Worm (Caenorhabditis elegans): Measurements from ENCODE around the gene ttr-8.

The ttr-8 gene

DNA sequence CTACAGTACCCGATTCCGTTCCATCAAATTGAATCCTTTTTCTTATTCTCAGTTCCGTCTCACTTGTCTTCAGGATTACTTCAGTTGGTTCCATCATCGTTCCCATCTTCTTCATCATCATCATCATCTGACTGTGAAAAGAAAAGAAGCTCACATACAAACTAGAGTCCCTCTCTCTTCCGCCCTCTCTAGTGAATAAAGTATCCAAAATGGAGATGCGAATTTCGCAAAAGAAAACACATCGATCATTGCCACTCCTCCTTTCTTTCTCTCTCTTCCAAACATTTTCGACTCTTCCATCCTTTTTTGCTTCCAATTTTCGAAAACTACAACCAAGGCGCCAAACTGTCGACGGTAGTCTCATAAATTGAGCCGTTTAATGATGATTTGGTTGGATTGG lies 12.3 kb downstream of the ttr-8 start:
- TF ChIP-seq hmbx-1 (tag; optimal IDR thresholded peaks at IDR 0.05) = no peak
- no peak for TF ChIP-seq B0310.2 (tag; optimal IDR thresholded peaks at IDR 0.05)
- TF ChIP-seq aly-1 (tag; optimal IDR thresholded peaks at IDR 0.05) = no peak
- TF ChIP-seq ceh-36 (tag; optimal IDR thresholded peaks at IDR 0.05) = no peak
- no peak for TF ChIP-seq ceh-13 (GFP tag; optimal IDR thresholded peaks at IDR 0.05)
- no peak for TF ChIP-seq ama-1 (optimal IDR thresholded peaks at IDR 0.05)
- TF ChIP-seq flt-1 (GFP tag; IDR thresholded peaks at IDR 0.05) = no peak
- TF ChIP-seq hmg-4 (GFP tag; optimal IDR thresholded peaks at IDR 0.05) = no peak
- no peak for TF ChIP-seq ets-7 (tag; optimal IDR thresholded peaks at IDR 0.05)
- no peak for TF ChIP-seq hnd-1 (tag; optimal IDR thresholded peaks at IDR 0.05)
- no peak for TF ChIP-seq scrt-1 (GFP tag; IDR thresholded peaks at IDR 0.05)
- TF ChIP-seq pes-1 (GFP tag; IDR thresholded peaks at IDR 0.05) = no peak
- TF ChIP-seq tbx-37 (GFP tag; conservative IDR thresholded peaks at IDR 0.05) = no peak
- no peak for TF ChIP-seq sea-1 (GFP tag; conservative IDR thresholded peaks at IDR 0.05)
- TF ChIP-seq tbx-11 (GFP tag; IDR thresholded peaks at IDR 0.05) = no peak
- TF ChIP-seq F13C5.2 (tag; optimal IDR thresholded peaks at IDR 0.05) = no peak
- no peak for TF ChIP-seq tra-4 (tag; optimal IDR thresholded peaks at IDR 0.05)

DNA sequence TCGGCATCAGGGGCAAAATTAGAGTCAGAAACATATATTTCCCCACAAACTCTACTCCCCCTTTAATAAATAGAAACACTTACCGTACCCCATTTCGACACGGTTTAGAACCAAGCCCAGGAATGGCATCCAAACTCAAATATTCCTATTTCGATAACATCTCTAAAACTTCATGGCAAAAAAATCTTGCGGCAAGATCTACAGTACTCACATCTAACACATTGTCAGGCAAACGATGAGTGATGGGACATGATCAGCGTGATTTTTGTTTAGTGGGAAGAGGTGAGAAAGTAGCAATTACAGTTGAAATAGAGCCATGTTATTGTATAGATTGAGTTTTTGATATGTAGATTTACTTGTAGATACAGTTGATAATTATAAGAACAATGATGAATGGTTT lies 14.2 kb downstream of the ttr-8 start:
- TF ChIP-seq tra-4 (tag; optimal IDR thresholded peaks at IDR 0.05) (no peak), hmbx-1 (tag; optimal IDR thresholded peaks at IDR 0.05) (no peak), ceh-13 (GFP tag; optimal IDR thresholded peaks at IDR 0.05) (peak; percentile 13), ceh-36 (tag; optimal IDR thresholded peaks at IDR 0.05) (no peak)

DNA sequence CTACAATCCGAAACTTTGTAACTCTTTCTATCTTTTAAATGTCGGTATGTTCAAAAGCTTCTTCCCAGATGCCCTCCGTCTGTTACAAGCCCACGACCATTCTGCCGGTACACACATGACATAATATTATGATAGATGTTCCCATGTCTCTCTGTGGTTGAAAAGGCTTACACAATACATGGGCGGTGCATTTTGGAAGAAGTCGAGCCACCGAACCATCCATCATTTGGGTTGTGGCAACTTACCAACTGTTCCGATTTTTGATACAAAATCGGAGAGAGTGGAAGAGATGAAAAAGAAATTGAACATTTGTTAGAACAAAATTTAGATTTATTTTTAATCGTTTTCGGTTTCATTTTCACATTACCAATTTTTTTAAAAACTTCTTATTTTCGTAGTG lies 16.2 kb downstream of the ttr-8 start:
- TF ChIP-seq tbx-37 (GFP tag; conservative IDR thresholded peaks at IDR 0.05) (no peak), hmg-4 (GFP tag; optimal IDR thresholded peaks at IDR 0.05) (no peak), B0310.2 (tag; optimal IDR thresholded peaks at IDR 0.05) (no peak), ama-1 (optimal IDR thresholded peaks at IDR 0.05) (no peak), flt-1 (GFP tag; IDR thresholded peaks at IDR 0.05) (no peak), tra-4 (tag; optimal IDR thresholded peaks at IDR 0.05) (no peak), F13C5.2 (tag; optimal IDR thresholded peaks at IDR 0.05) (no peak), ets-7 (tag; optimal IDR thresholded peaks at IDR 0.05) (no peak), aly-1 (tag; optimal IDR thresholded peaks at IDR 0.05) (no peak), ceh-36 (tag; optimal IDR thresholded peaks at IDR 0.05) (no peak), hnd-1 (tag; optimal IDR thresholded peaks at IDR 0.05) (no peak), tbx-11 (GFP tag; IDR thresholded peaks at IDR 0.05) (no peak), scrt-1 (GFP tag; IDR thresholded peaks at IDR 0.05) (no peak), hmbx-1 (tag; optimal IDR thresholded peaks at IDR 0.05) (no peak)

DNA sequence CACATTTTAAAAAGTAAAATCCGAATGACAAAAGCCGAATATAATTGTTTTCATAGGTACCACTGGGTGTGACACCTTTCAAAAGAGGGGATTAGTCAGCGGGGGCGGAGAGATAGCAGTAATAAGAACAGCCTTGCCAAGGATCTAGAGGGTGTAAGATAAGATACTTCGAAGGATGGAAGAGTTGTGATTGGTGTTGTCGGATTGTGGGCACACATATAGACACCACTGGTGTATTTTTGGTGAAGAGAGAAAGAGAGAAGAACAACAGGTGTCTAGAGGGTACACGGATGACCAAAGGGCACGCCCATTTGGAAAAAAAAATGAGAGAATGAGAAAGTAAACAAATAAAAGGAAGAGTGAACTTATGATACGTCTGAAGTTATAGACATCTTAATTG lies 20.0 kb downstream of the ttr-8 start:
- TF ChIP-seq ceh-36 (tag; optimal IDR thresholded peaks at IDR 0.05) (peak; percentile 53), B0310.2 (tag; optimal IDR thresholded peaks at IDR 0.05) (no peak)

DNA sequence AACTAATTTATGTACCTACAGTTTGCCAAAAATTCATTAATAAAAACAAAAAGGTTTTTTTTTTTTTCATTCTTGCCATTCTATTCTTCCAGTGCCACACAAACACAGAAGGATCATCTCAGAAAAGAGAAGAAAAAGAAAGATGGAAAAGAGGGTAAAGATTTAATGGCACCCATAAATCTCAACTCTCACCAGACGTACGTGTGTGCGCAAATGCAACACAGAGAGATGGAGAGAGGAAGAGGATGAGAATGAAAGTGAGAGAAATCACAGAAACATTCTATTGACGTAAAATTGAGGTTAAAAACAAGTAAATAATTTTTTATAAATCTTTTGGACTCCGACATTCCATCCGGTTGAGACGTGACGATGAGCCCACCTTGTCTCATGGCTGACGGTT lies 20.9 kb downstream of the ttr-8 start:
- TF ChIP-seq B0310.2 (tag; optimal IDR thresholded peaks at IDR 0.05) (no peak), ceh-36 (tag; optimal IDR thresholded peaks at IDR 0.05) (no peak), tbx-11 (GFP tag; IDR thresholded peaks at IDR 0.05) (no peak), hmg-4 (GFP tag; optimal IDR thresholded peaks at IDR 0.05) (no peak), F13C5.2 (tag; optimal IDR thresholded peaks at IDR 0.05) (no peak), aly-1 (tag; optimal IDR thresholded peaks at IDR 0.05) (no peak), hmbx-1 (tag; optimal IDR thresholded peaks at IDR 0.05) (no peak), tra-4 (tag; optimal IDR thresholded peaks at IDR 0.05) (no peak), ets-7 (tag; optimal IDR thresholded peaks at IDR 0.05) (no peak), hnd-1 (tag; optimal IDR thresholded peaks at IDR 0.05) (no peak), ceh-13 (GFP tag; optimal IDR thresholded peaks at IDR 0.05) (no peak), pes-1 (GFP tag; IDR thresholded peaks at IDR 0.05) (no peak), scrt-1 (GFP tag; IDR thresholded peaks at IDR 0.05) (no peak), sea-1 (GFP tag; conservative IDR thresholded peaks at IDR 0.05) (no peak), flt-1 (GFP tag; IDR thresholded peaks at IDR 0.05) (no peak), ama-1 (optimal IDR thresholded peaks at IDR 0.05) (no peak)

DNA sequence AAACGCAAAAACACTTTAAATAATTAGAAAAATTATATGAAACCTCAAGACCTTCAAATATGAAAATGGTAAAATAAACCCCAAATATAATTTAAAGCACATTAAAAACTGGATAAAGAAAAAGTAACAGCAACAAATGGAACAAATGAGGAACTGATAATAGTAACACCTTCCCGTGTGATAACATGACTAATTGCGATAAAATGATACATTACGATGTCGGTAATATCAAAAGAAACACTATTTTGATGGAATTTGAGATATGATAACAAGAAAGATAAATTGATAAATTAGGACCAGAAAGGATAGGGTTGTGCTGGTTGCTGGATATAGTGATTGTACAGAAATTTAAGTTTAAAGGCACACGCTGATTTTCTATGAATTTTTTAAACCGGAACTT lies 23.1 kb downstream of the ttr-8 start:
- TF ChIP-seq scrt-1 (GFP tag; IDR thresholded peaks at IDR 0.05) (no peak), hnd-1 (tag; optimal IDR thresholded peaks at IDR 0.05) (no peak)

DNA sequence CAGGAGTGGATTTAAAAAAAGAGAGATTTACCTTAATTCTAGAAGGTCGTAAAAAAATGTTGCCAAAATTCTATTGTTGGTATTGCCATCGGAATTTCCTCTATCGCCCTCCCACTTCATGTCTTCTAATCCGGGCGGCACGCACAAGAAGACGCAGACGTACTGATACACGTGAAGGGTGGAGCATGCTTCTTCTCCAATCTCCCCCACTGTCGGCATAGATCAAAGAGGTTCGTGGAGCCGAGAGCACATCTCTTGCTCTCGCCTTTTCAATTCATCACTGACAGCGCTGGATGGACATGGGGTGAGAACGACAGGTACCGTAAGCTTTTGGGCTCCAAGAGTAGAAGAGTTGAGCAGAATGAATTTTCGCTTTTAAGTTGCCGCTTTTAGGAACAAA lies 28.6 kb downstream of the ttr-8 start, which contains the start of gene lin-39:
TSS of gene lin-39 (minus strand) at position 74 of the 400 bp plus-strand sequence.
- TF ChIP-seq ceh-13 (GFP tag; optimal IDR thresholded peaks at IDR 0.05) (no peak), ama-1 (optimal IDR thresholded peaks at IDR 0.05) (no peak), aly-1 (tag; optimal IDR thresholded peaks at IDR 0.05) (no peak), hnd-1 (tag; optimal IDR thresholded peaks at IDR 0.05) (no peak), tra-4 (tag; optimal IDR thresholded peaks at IDR 0.05) (no peak), hmbx-1 (tag; optimal IDR thresholded peaks at IDR 0.05) (no peak), tbx-11 (GFP tag; IDR thresholded peaks at IDR 0.05) (no peak), hmg-4 (GFP tag; optimal IDR thresholded peaks at IDR 0.05) (no peak), scrt-1 (GFP tag; IDR thresholded peaks at IDR 0.05) (no peak), tbx-37 (GFP tag; conservative IDR thresholded peaks at IDR 0.05) (no peak), F13C5.2 (tag; optimal IDR thresholded peaks at IDR 0.05) (no peak), ceh-36 (tag; optimal IDR thresholded peaks at IDR 0.05) (no peak), flt-1 (GFP tag; IDR thresholded peaks at IDR 0.05) (no peak), B0310.2 (tag; optimal IDR thresholded peaks at IDR 0.05) (no peak)

DNA sequence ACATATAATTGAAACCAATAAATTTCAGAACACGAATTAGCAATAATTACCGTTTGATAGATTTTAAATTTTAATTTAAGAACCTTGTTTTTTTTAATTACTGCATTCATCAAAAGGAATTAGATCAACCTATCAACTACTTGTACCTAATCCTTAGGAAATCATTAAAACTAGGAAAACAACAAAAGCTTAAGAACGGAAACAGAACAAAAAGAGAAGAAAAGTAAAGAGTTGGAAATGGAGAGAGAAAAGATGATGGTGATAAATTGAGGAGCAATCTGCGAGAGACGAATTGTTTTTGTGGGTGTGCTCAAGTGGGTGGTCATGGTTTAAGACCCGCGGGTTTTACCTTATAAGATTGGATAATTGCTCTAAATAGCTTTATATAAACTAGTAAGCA lies 29.8 kb downstream of the ttr-8 start:
- TF ChIP-seq ceh-13 (GFP tag; optimal IDR thresholded peaks at IDR 0.05) = no peak
- TF ChIP-seq hnd-1 (tag; optimal IDR thresholded peaks at IDR 0.05) = no peak
- TF ChIP-seq scrt-1 (GFP tag; IDR thresholded peaks at IDR 0.05) = no peak
- TF ChIP-seq ets-7 (tag; optimal IDR thresholded peaks at IDR 0.05) = no peak
- no peak for TF ChIP-seq ceh-36 (tag; optimal IDR thresholded peaks at IDR 0.05)
- TF ChIP-seq tbx-11 (GFP tag; IDR thresholded peaks at IDR 0.05) = no peak
- no peak for TF ChIP-seq B0310.2 (tag; optimal IDR thresholded peaks at IDR 0.05)
- TF ChIP-seq tra-4 (tag; optimal IDR thresholded peaks at IDR 0.05) = no peak
- TF ChIP-seq ama-1 (optimal IDR thresholded peaks at IDR 0.05) = no peak
